Worm (Caenorhabditis elegans) whole organism, late embryonic: ENCODE measurements around the gene pes-1.

Source experiments
- C38D4.7 ChIP-seq: fragments of 200-800 bp; sonication (Bioruptor generic); optimal IDR thresholded peaks from 2 replicates; lab custom pipeline; 2018; ENCODE audit warnings: mild to moderate bottlenecking, missing genetic modification characterization, moderate library complexity, missing compliant biosample characterization
- F13H6.1 ChIP-seq: sonication (generic microtip); optimal IDR thresholded peaks from 2 replicates; lab custom pipeline; 2016; ENCODE audit warnings: missing genetic modification characterization, missing compliant biosample characterization
- K09A11.1 ChIP-seq: sonication (generic microtip); optimal IDR thresholded peaks from 2 replicates; lab custom pipeline; 2017; ENCODE audit warnings: antibody characterized with exemption, mild to moderate bottlenecking, missing genetic modification characterization, missing compliant biosample characterization; ENCODE audit not compliant: insufficient read depth
- T23F11.4 ChIP-seq: fragments of 200-800 bp; sonication (Bioruptor generic); optimal IDR thresholded peaks from 2 replicates; lab custom pipeline; 2018; ENCODE audit warnings: mild to moderate bottlenecking, missing genetic modification characterization, missing compliant biosample characterization
- Y22D7AL.16 ChIP-seq: sonication (generic microtip); optimal IDR thresholded peaks from 2 replicates; lab custom pipeline; 2016; ENCODE audit warnings: missing genetic modification characterization, missing compliant biosample characterization
- ceh-19 ChIP-seq: fragments of 200-800 bp; sonication (Bioruptor generic); optimal IDR thresholded peaks from 2 replicates; lab custom pipeline; 2018; ENCODE audit warnings: mild to moderate bottlenecking, missing genetic modification characterization, missing compliant biosample characterization
- ceh-2 ChIP-seq: sonication (generic microtip); optimal IDR thresholded peaks from 2 replicates; lab custom pipeline; 2016; ENCODE audit warnings: missing genotype, missing genetic modification characterization, missing compliant biosample characterization
- ceh-24 ChIP-seq: sonication (generic microtip); optimal IDR thresholded peaks from 2 replicates; lab custom pipeline; 2016; ENCODE audit warnings: mild to moderate bottlenecking, missing genetic modification characterization, missing compliant biosample characterization
- ceh-34 ChIP-seq: sonication (generic microtip); optimal IDR thresholded peaks from 2 replicates; lab custom pipeline; 2016; ENCODE audit warnings: mild to moderate bottlenecking, missing genetic modification characterization, missing compliant biosample characterization
- ceh-45 ChIP-seq: fragments of 200-800 bp; sonication (Bioruptor generic); IDR thresholded peaks from 2 replicates; pipeline ENCODE4 v1.3.6; 2022; ENCODE audit warnings: missing genetic modification reagents, missing genetic modification characterization, missing compliant biosample characterization
- ceh-48 ChIP-seq: sonication (generic microtip); optimal IDR thresholded peaks from 2 replicates; lab custom pipeline; 2016; ENCODE audit warnings: missing genetic modification characterization, inconsistent platforms, missing compliant biosample characterization
- ceh-6 ChIP-seq: fragments of 200-800 bp; sonication (Bioruptor generic); optimal IDR thresholded peaks from 2 replicates; lab custom pipeline; 2018; ENCODE audit warnings: mild to moderate bottlenecking, missing genetic modification characterization, missing compliant biosample characterization
- ceh-9 ChIP-seq: sonication (generic microtip); optimal IDR thresholded peaks from 2 replicates; lab custom pipeline; 2016; ENCODE audit warnings: mild to moderate bottlenecking, missing genetic modification characterization, inconsistent platforms, missing compliant biosample characterization
- dve-1 ChIP-seq: sonication (generic microtip); optimal IDR thresholded peaks from 2 replicates; lab custom pipeline; 2017; ENCODE audit warnings: antibody characterized with exemption, mild to moderate bottlenecking, missing genetic modification characterization, missing compliant biosample characterization
- ets-4 ChIP-seq: sonication (generic microtip); optimal IDR thresholded peaks from 2 replicates; lab custom pipeline; 2016; ENCODE audit warnings: missing genetic modification characterization, missing compliant biosample characterization
- fax-1 ChIP-seq: sonication (generic microtip); optimal IDR thresholded peaks from 2 replicates; lab custom pipeline; 2016; ENCODE audit warnings: missing genotype, missing genetic modification characterization, missing compliant biosample characterization
- fkh-10 ChIP-seq: fragments of 150-350 bp; optimal IDR thresholded peaks from 2 replicates; lab custom pipeline; 2014; ENCODE audit warnings: missing biosample characterization, missing genetic modification reagents, missing genetic modification characterization
- fkh-6 ChIP-seq: sonication (generic microtip); optimal IDR thresholded peaks from 2 replicates; lab custom pipeline; 2016; ENCODE audit warnings: missing genetic modification characterization, missing compliant biosample characterization
- gmeb-2 ChIP-seq: sonication (generic microtip); optimal IDR thresholded peaks from 2 replicates; lab custom pipeline; 2016; ENCODE audit warnings: missing genetic modification characterization, inconsistent platforms, missing compliant biosample characterization
- hlh-30 ChIP-seq: sonication (generic microtip); optimal IDR thresholded peaks from 2 replicates; lab custom pipeline; 2017; ENCODE audit warnings: antibody characterized with exemption, missing genetic modification characterization, missing compliant biosample characterization; ENCODE audit not compliant: insufficient read depth
- hlh-6 ChIP-seq: sonication (generic microtip); optimal IDR thresholded peaks from 2 replicates; lab custom pipeline; 2016; ENCODE audit warnings: missing genotype, missing genetic modification characterization, missing compliant biosample characterization
- hlh-8 ChIP-seq: sonication (generic microtip); optimal IDR thresholded peaks from 2 replicates; lab custom pipeline; 2016; ENCODE audit warnings: missing genotype, missing genetic modification characterization, missing compliant biosample characterization
- lim-6 ChIP-seq: sonication (generic microtip); optimal IDR thresholded peaks from 2 replicates; lab custom pipeline; 2016; ENCODE audit warnings: missing genetic modification characterization, missing compliant biosample characterization
- madf-2 ChIP-seq: sonication (generic microtip); optimal IDR thresholded peaks from 2 replicates; lab custom pipeline; 2017; ENCODE audit warnings: missing genetic modification characterization, missing compliant biosample characterization
- mec-3 ChIP-seq: sonication (generic microtip); optimal IDR thresholded peaks from 2 replicates; lab custom pipeline; 2016; ENCODE audit warnings: borderline replicate concordance, missing genetic modification characterization, missing compliant biosample characterization
- nhr-232 ChIP-seq: sonication (generic microtip); optimal IDR thresholded peaks from 2 replicates; lab custom pipeline; 2016; ENCODE audit warnings: missing genetic modification characterization, missing compliant biosample characterization
- npax-4 ChIP-seq: sonication (generic microtip); optimal IDR thresholded peaks from 2 replicates; lab custom pipeline; 2016; ENCODE audit warnings: missing genetic modification characterization, missing compliant biosample characterization
- odd-2 ChIP-seq: sonication (generic microtip); optimal IDR thresholded peaks from 2 replicates; lab custom pipeline; 2017; ENCODE audit warnings: antibody characterized with exemption, mild to moderate bottlenecking, missing genetic modification characterization, missing compliant biosample characterization
- pag-3 ChIP-seq: sonication (generic microtip); optimal IDR thresholded peaks from 2 replicates; lab custom pipeline; 2016; ENCODE audit warnings: missing compliant biosample characterization, missing genetic modification characterization, borderline replicate concordance
- pax-1 ChIP-seq: fragments of 150-350 bp; optimal IDR thresholded peaks from 2 replicates; lab custom pipeline; 2014; ENCODE audit warnings: missing biosample characterization, missing genetic modification characterization
- pha-2 ChIP-seq: sonication (generic microtip); optimal IDR thresholded peaks from 2 replicates; lab custom pipeline; 2017; ENCODE audit warnings: mild to moderate bottlenecking, missing genetic modification characterization, missing compliant biosample characterization
- ref-2 ChIP-seq: sonication (generic microtip); optimal IDR thresholded peaks from 2 replicates; lab custom pipeline; 2016; ENCODE audit warnings: missing genetic modification characterization, missing compliant biosample characterization
- rnt-1 ChIP-seq: sonication (generic microtip); optimal IDR thresholded peaks from 2 replicates; lab custom pipeline; 2016; ENCODE audit warnings: missing genetic modification characterization, missing compliant biosample characterization
- sox-2 ChIP-seq: fragments of 200-800 bp; sonication (Bioruptor generic); IDR thresholded peaks from 2 replicates; pipeline ENCODE4 v1.3.6; 2022; ENCODE audit warnings: missing genetic modification reagents, missing genetic modification characterization, missing compliant biosample characterization
- sox-4 ChIP-seq: sonication (generic microtip); optimal IDR thresholded peaks from 2 replicates; lab custom pipeline; 2017; ENCODE audit warnings: mild to moderate bottlenecking, missing genetic modification characterization, inconsistent platforms, missing compliant biosample characterization
- syd-9 ChIP-seq: sonication (generic microtip); optimal IDR thresholded peaks from 2 replicates; lab custom pipeline; 2016; ENCODE audit warnings: mild to moderate bottlenecking, missing genetic modification characterization, moderate library complexity, missing compliant biosample characterization
- tbx-2 ChIP-seq: sonication (generic microtip); optimal IDR thresholded peaks from 2 replicates; lab custom pipeline; 2016; ENCODE audit warnings: missing genetic modification characterization, missing compliant biosample characterization
- ttx-3 ChIP-seq: sonication (generic microtip); optimal IDR thresholded peaks from 2 replicates; lab custom pipeline; 2016; ENCODE audit warnings: missing genetic modification reagents, missing genetic modification characterization, missing compliant biosample characterization
- unc-3 ChIP-seq, 2 experiments: fragments of 200-800 bp in 1 of 2; sonication (Bioruptor generic) in 1 of 2; sonication (generic microtip) in 1 of 2; conservative IDR thresholded peaks in 1 of 2; optimal IDR thresholded peaks in 1 of 2; 2 replicates each; pipeline versions ENCODE4 v1.3.6 to Lab custom; 2016 to 2022; ENCODE audit warnings: missing compliant biosample characterization in 2 of 2, missing genetic modification characterization in 2 of 2, missing genetic modification reagents in 1 of 2
- unc-55 ChIP-seq: sonication (generic microtip); optimal IDR thresholded peaks from 2 replicates; lab custom pipeline; 2017; ENCODE audit warnings: missing biosample characterization, missing genetic modification reagents, missing genetic modification characterization
- unc-86 ChIP-seq: sonication (generic microtip); optimal IDR thresholded peaks from 2 replicates; lab custom pipeline; 2016; ENCODE audit warnings: missing genetic modification characterization, missing compliant biosample characterization
- zip-5 ChIP-seq: sonication (generic microtip); optimal IDR thresholded peaks from 2 replicates; lab custom pipeline; 2016; ENCODE audit warnings: missing genetic modification characterization, missing compliant biosample characterization
- ztf-16 ChIP-seq: sonication (generic microtip); optimal IDR thresholded peaks from 2 replicates; lab custom pipeline; 2017; ENCODE audit warnings: missing genetic modification characterization, missing compliant biosample characterization

Gene pes-1

ce11 chrIV:4983746-4984145 is 18.8 kb upstream of the pes-1 start, which contains the start of gene clec-176:
Gene clec-176 (plus strand): TSS chrIV:4984046.
- no peak for TF ChIP-seq madf-2 (tag; lab: Kevin White, UChicago)
- no peak for TF ChIP-seq fax-1
- no peak for TF ChIP-seq sox-2 (GFP tag; lab: Robert Waterston, UW)
- TF ChIP-seq unc-3 (GFP tag; conservative IDR thresholded peaks at IDR 0.05; lab: Robert Waterston, UW) = no peak
- TF ChIP-seq unc-3 (tag; optimal IDR thresholded peaks at IDR 0.05; lab: Kevin White, UChicago) = no peak
- TF ChIP-seq sox-4 (tag; lab: Kevin White, UChicago) = no peak
- TF ChIP-seq npax-4 (tag; lab: Kevin White, UChicago) = no peak
- no peak for TF ChIP-seq odd-2 (tag; lab: Kevin White, UChicago)
- TF ChIP-seq unc-86 (tag; lab: Kevin White, UChicago) = no peak
- no peak for TF ChIP-seq F13H6.1
- no peak for TF ChIP-seq zip-5
- TF ChIP-seq rnt-1 (tag; lab: Kevin White, UChicago) = no peak
- no peak for TF ChIP-seq ceh-19 (GFP tag; lab: Kevin White, UChicago)
- TF ChIP-seq tbx-2 = no peak
- no peak for TF ChIP-seq mec-3 (tag; lab: Kevin White, UChicago)
- TF ChIP-seq ceh-24 = no peak
- TF ChIP-seq hlh-8 (tag; lab: Kevin White, UChicago) = no peak
- TF ChIP-seq pag-3 (tag; lab: Kevin White, UChicago) = no peak
- TF ChIP-seq ceh-48 = no peak
- TF ChIP-seq K09A11.1 (tag; lab: Kevin White, UChicago) = no peak
- TF ChIP-seq gmeb-2 (tag; lab: Kevin White, UChicago) = no peak

- TF ChIP-seq C38D4.7 (GFP tag; lab: Kevin White, UChicago) (no peak), fkh-6 (tag; lab: Kevin White, UChicago) (no peak), hlh-30 (no peak), sox-4 (tag; lab: Kevin White, UChicago) (no peak)
- TF ChIP-seq, all 69 proteins: peak for 0
Observed at ce11 chrIV:4986246-4986645, 16.3 kb upstream of the pes-1 start, which contains the start of gene clec-177. Gene clec-177 (plus strand): TSS chrIV:4986546.

- TF ChIP-seq Y22D7AL.16 (tag; lab: Kevin White, UChicago) (no peak), F13H6.1 (no peak), dve-1 (tag; lab: Kevin White, UChicago) (no peak), ceh-34 (tag; lab: Kevin White, UChicago) (no peak), ceh-45 (no peak), zip-5 (no peak), ttx-3 (tag; lab: Kevin White, UChicago) (no peak), T23F11.4 (GFP tag; lab: Kevin White, UChicago) (no peak), ceh-2 (tag; lab: Kevin White, UChicago) (no peak), ceh-6 (GFP tag; lab: Kevin White, UChicago) (no peak), syd-9 (no peak), ztf-16 (tag; lab: Kevin White, UChicago) (no peak), lim-6 (no peak), ref-2 (no peak), odd-2 (tag; lab: Kevin White, UChicago) (no peak), unc-55 (GFP tag; lab: Kevin White, UChicago) (no peak)
- TF ChIP-seq, all 69 proteins: peak for 0
Observed at ce11 chrIV:4988531-4988930, 14.0 kb upstream of the pes-1 start, which contains the start of gene E03H12.7. Gene E03H12.7 (minus strand): TSS chrIV:4988631.

- no peak for TF ChIP-seq C38D4.7 (GFP tag; lab: Kevin White, UChicago)
- no peak for TF ChIP-seq fkh-10 (GFP tag; lab: Kevin White, UChicago)
- TF ChIP-seq hlh-6 = no peak
- no peak for TF ChIP-seq pax-1
- TF ChIP-seq gmeb-2 (tag; lab: Kevin White, UChicago) = no peak
- no peak for TF ChIP-seq Y22D7AL.16 (tag; lab: Kevin White, UChicago)
- no peak for TF ChIP-seq lim-6
- no peak for TF ChIP-seq ceh-48
- no peak for TF ChIP-seq rnt-1 (tag; lab: Kevin White, UChicago)
- TF ChIP-seq ceh-9 (tag; lab: Kevin White, UChicago) = no peak
- TF ChIP-seq pha-2 (tag; lab: Kevin White, UChicago) = no peak
- no peak for TF ChIP-seq tbx-2
- no peak for TF ChIP-seq ets-4 (tag; lab: Kevin White, UChicago)
- no peak for TF ChIP-seq nhr-232 (tag; lab: Kevin White, UChicago)
- no peak for TF ChIP-seq sox-4 (tag; lab: Kevin White, UChicago)
Observed at ce11 chrIV:4992089-4992488, 10.5 kb upstream of the pes-1 start, which contains the start of gene str-162. Gene str-162 (plus strand): TSS chrIV:4992389.
